Fruit fly (Drosophila melanogaster) whole organism, embryonic: ENCODE data around the gene CG13124.
A peak's percentile ranks its signal among the peaks of the same experiment; 100 is the strongest.

Experiments
- Awh ChIP-seq: fragments of 200-800 bp; sonication (Bioruptor generic); IDR thresholded peaks from 2 replicates; pipeline ENCODE4, ENCODE4 v1.3.6; 2022; ENCODE audit warnings: missing biosample characterization, missing genetic modification characterization
- BtbVII ChIP-seq: fragments of 200-800 bp; sonication (Bioruptor generic); optimal IDR thresholded peaks from 3 replicates; lab custom pipeline; 2017; ENCODE audit warnings: missing biosample characterization, mild to moderate bottlenecking, missing genetic modification characterization
- CG10209 ChIP-seq: fragments of 200-800 bp; sonication (Bioruptor generic); optimal IDR thresholded peaks from 3 replicates; lab custom pipeline; 2017; ENCODE audit warnings: missing biosample characterization, mild to moderate bottlenecking, missing genetic modification characterization, missing genetic modification reagents
- CG11723 ChIP-seq: fragments of 200-800 bp; sonication (Bioruptor generic); optimal IDR thresholded peaks from 2 replicates; lab custom pipeline; 2017; ENCODE audit warnings: missing biosample characterization, mild to moderate bottlenecking, missing genetic modification characterization
- CG1233 ChIP-seq: fragments of 200-800 bp; sonication (Bioruptor generic); optimal IDR thresholded peaks from 4 replicates; lab custom pipeline; 2018; ENCODE audit warnings: missing biosample characterization, mild to moderate bottlenecking, missing genetic modification characterization
- CG2129 ChIP-seq: fragments of 200-800 bp; sonication (Bioruptor generic); IDR thresholded peaks from 2 replicates; pipeline ENCODE4 v1.3.6; 2022; ENCODE audit warnings: missing biosample characterization, missing genetic modification characterization; ENCODE audit not compliant: partially characterized antibody
- CG2678 ChIP-seq: fragments of 200-800 bp; sonication (Bioruptor generic); optimal IDR thresholded peaks from 3 replicates; lab custom pipeline; 2019; ENCODE audit warnings: missing biosample characterization, mild to moderate bottlenecking, missing genetic modification characterization, moderate library complexity
- CG2889 ChIP-seq: fragments of 200-800 bp; sonication (Bioruptor generic); IDR thresholded peaks from 3 replicates; pipeline ENCODE4 v1.3.6; 2022; ENCODE audit warnings: missing biosample characterization, missing genetic modification characterization
- CG30403 ChIP-seq: fragments of 200-800 bp; sonication (Bioruptor generic); optimal IDR thresholded peaks from 3 replicates; lab custom pipeline; 2016; ENCODE audit warnings: missing biosample characterization, missing genetic modification characterization
- CG31224 ChIP-seq: fragments of 200-800 bp; sonication (Bioruptor generic); IDR thresholded peaks from 2 replicates; pipeline ENCODE4 v1.3.6; 2022; ENCODE audit warnings: missing biosample characterization, missing genetic modification characterization
- CG3726 ChIP-seq: fragments of 200-800 bp; sonication (Bioruptor generic); IDR thresholded peaks from 3 replicates; pipeline ENCODE4, ENCODE4 v1.3.6; 2022; ENCODE audit warnings: missing biosample characterization, missing genetic modification characterization
- CG3847 ChIP-seq: fragments of 200-800 bp; sonication (Bioruptor generic); IDR thresholded peaks from 2 replicates; pipeline ENCODE4 v1.3.6; 2022; ENCODE audit warnings: missing biosample characterization, missing genetic modification characterization
- CG4424 ChIP-seq: fragments of 200-800 bp; sonication (Bioruptor generic); optimal IDR thresholded peaks from 3 replicates; lab custom pipeline; 2016; ENCODE audit warnings: missing biosample characterization, missing genetic modification characterization
- CG6854 ChIP-seq: fragments of 200-800 bp; sonication (Bioruptor generic); optimal IDR thresholded peaks from 3 replicates; lab custom pipeline; 2017; ENCODE audit warnings: missing biosample characterization, mild to moderate bottlenecking, missing genetic modification characterization
- CG8359 ChIP-seq: fragments of 200-800 bp; sonication (Bioruptor generic); optimal IDR thresholded peaks from 2 replicates; lab custom pipeline; 2017; ENCODE audit warnings: missing biosample characterization, mild to moderate bottlenecking, missing genetic modification characterization, borderline replicate concordance
- CG8765 ChIP-seq: fragments of 200-800 bp; sonication (Bioruptor generic); IDR thresholded peaks from 2 replicates; pipeline ENCODE4 v1.3.6; 2022; ENCODE audit warnings: missing biosample characterization, missing genetic modification characterization
- CG8924 ChIP-seq: fragments of 200-800 bp; optimal IDR thresholded peaks from 3 replicates; lab custom pipeline; 2019; ENCODE audit warnings: missing biosample characterization, mild to moderate bottlenecking, missing genetic modification characterization, moderate library complexity
- CG9797 ChIP-seq: fragments of 200-800 bp; sonication (Bioruptor generic); optimal IDR thresholded peaks from 3 replicates; lab custom pipeline; 2018; ENCODE audit warnings: missing biosample characterization, mild to moderate bottlenecking, missing genetic modification characterization
- CHES-1-like ChIP-seq: fragments of 200-800 bp; sonication (Bioruptor generic); optimal IDR thresholded peaks from 2 replicates; lab custom pipeline; 2016; ENCODE audit warnings: missing biosample characterization, missing genetic modification characterization
- GATAe ChIP-seq: fragments of 200-800 bp; sonication (Bioruptor generic); conservative IDR thresholded peaks from 2 replicates; pipeline ENCODE4 v1.3.6; 2022; ENCODE audit warnings: missing biosample characterization, missing genetic modification characterization
- Hsf ChIP-seq: fragments of 200-800 bp; sonication (Bioruptor generic); optimal IDR thresholded peaks from 3 replicates; lab custom pipeline; 2016; ENCODE audit warnings: missing biosample characterization, missing genetic modification characterization
- Lhr ChIP-seq: fragments of 200-800 bp; sonication (Bioruptor generic); optimal IDR thresholded peaks from 3 replicates; lab custom pipeline; 2017; ENCODE audit warnings: mild to moderate bottlenecking, missing biosample characterization, missing genetic modification reagents, missing genetic modification characterization
- Lpt ChIP-seq: fragments of >200 bp; optimal IDR thresholded peaks from 2 replicates; lab custom pipeline; 2018; ENCODE audit warnings: missing biosample characterization, missing genetic modification characterization
- Mrtf ChIP-seq: fragments of 200-800 bp; sonication (Bioruptor generic); IDR thresholded peaks from 3 replicates; pipeline ENCODE4 v1.3.6; 2022; ENCODE audit warnings: missing biosample characterization, missing genetic modification characterization
- Nf-YA ChIP-seq: fragments of 200-800 bp; sonication (Bioruptor generic); IDR thresholded peaks from 2 replicates; pipeline ENCODE4 v1.3.6; 2022; ENCODE audit warnings: missing biosample characterization, missing genetic modification characterization
- Oli ChIP-seq: fragments of 200-800 bp; sonication (Bioruptor generic); optimal IDR thresholded peaks from 2 replicates; lab custom pipeline; 2018; ENCODE audit warnings: missing biosample characterization, mild to moderate bottlenecking, missing genetic modification characterization, moderate library complexity
- PHDP ChIP-seq: fragments of 200-800 bp; sonication (Bioruptor generic); optimal IDR thresholded peaks from 3 replicates; lab custom pipeline; 2018; ENCODE audit warnings: missing biosample characterization, mild to moderate bottlenecking, missing genetic modification characterization, moderate library complexity
- Scr ChIP-seq: fragments of 200-800 bp; sonication (Bioruptor generic); IDR thresholded peaks from 2 replicates; pipeline ENCODE4 v1.3.6; 2022; ENCODE audit warnings: missing biosample characterization, missing genetic modification characterization; ENCODE audit not compliant: partially characterized antibody
- Stat92E ChIP-seq, 3 experiments: fragments of >200 bp in 2 of 3; fragments of 200-800 bp in 1 of 3; sonication (Bioruptor generic) in 1 of 3; optimal IDR thresholded peaks; 2 replicates each; lab custom pipeline; 2017 to 2019; ENCODE audit warnings: missing biosample characterization in 3 of 3, missing genetic modification characterization in 3 of 3, mild to moderate bottlenecking in 1 of 3, moderate library complexity in 1 of 3
- ase ChIP-seq: fragments of 200-800 bp; sonication (Bioruptor generic); IDR thresholded peaks from 3 replicates; pipeline ENCODE4 v1.3.6; 2022; ENCODE audit warnings: missing biosample characterization, missing genetic modification characterization
- bigmax ChIP-seq: fragments of 200-800 bp; sonication (Bioruptor generic); optimal IDR thresholded peaks from 2 replicates; lab custom pipeline; 2018; ENCODE audit warnings: missing biosample characterization, mild to moderate bottlenecking, missing genetic modification characterization
- cg ChIP-seq: fragments of 200-800 bp; sonication (Bioruptor generic); optimal IDR thresholded peaks from 3 replicates; lab custom pipeline; 2019; ENCODE audit warnings: missing biosample characterization, mild to moderate bottlenecking, missing genetic modification characterization, moderate library complexity
- dan ChIP-seq: fragments of 200-800 bp; sonication (Bioruptor generic); IDR thresholded peaks from 2 replicates; pipeline ENCODE4 v1.3.6; 2022; ENCODE audit warnings: missing biosample characterization, missing genetic modification characterization
- dm ChIP-seq: fragments of 200-800 bp; sonication (Bioruptor generic); optimal IDR thresholded peaks from 3 replicates; lab custom pipeline; 2016; ENCODE audit warnings: missing biosample characterization, missing genetic modification characterization
- dpn ChIP-seq, 2 experiments: fragments of 200-800 bp; sonication (Bioruptor generic); optimal IDR thresholded peaks; 3 replicates each; lab custom pipeline; 2016; ENCODE audit warnings: missing biosample characterization in 2 of 2, missing genetic modification characterization in 2 of 2
- fru ChIP-seq: fragments of >200 bp; optimal IDR thresholded peaks from 2 replicates; lab custom pipeline; 2017
- gcm ChIP-seq: fragments of 200-800 bp; sonication (Bioruptor generic); optimal IDR thresholded peaks from 2 replicates; lab custom pipeline; 2019; ENCODE audit warnings: missing biosample characterization, mild to moderate bottlenecking, missing genetic modification characterization, moderate library complexity
- hbn ChIP-seq: fragments of 200-800 bp; sonication (Bioruptor generic); IDR thresholded peaks from 2 replicates; pipeline ENCODE4 v1.3.6; 2022; ENCODE audit warnings: missing biosample characterization, missing genetic modification characterization; ENCODE audit not compliant: partially characterized antibody
- her ChIP-seq: fragments of 200-800 bp; sonication (Bioruptor generic); optimal IDR thresholded peaks from 2 replicates; lab custom pipeline; 2016; ENCODE audit warnings: missing biosample characterization, missing genetic modification characterization
- hth ChIP-seq: fragments of >200 bp; optimal IDR thresholded peaks from 2 replicates; lab custom pipeline; 2017; ENCODE audit warnings: inconsistent platforms
- lbe ChIP-seq: fragments of 200-800 bp; sonication (Bioruptor generic); optimal IDR thresholded peaks from 2 replicates; lab custom pipeline; 2016; ENCODE audit warnings: missing biosample characterization, mild to moderate bottlenecking, missing genetic modification characterization
- odd ChIP-seq: fragments of 200-800 bp; sonication (Bioruptor generic); optimal IDR thresholded peaks from 2 replicates; lab custom pipeline; 2017; ENCODE audit warnings: missing biosample characterization, mild to moderate bottlenecking, missing genetic modification characterization
- otp ChIP-seq: fragments of 200-800 bp; sonication (Bioruptor generic); IDR thresholded peaks from 3 replicates; pipeline ENCODE4, ENCODE4 v1.3.6; 2022; ENCODE audit warnings: missing biosample characterization, missing genetic modification characterization
- peb ChIP-seq: fragments of 200-800 bp; sonication (Bioruptor generic); IDR thresholded peaks from 2 replicates; pipeline ENCODE4 v1.3.6; 2022; ENCODE audit warnings: missing biosample characterization, missing genetic modification characterization
- rib ChIP-seq: fragments of 200-800 bp; sonication (Bioruptor generic); IDR thresholded peaks from 2 replicates; pipeline ENCODE4 v1.3.6; 2022; ENCODE audit warnings: missing biosample characterization, missing genetic modification characterization
- row ChIP-seq: fragments of 200-800 bp; sonication (Bioruptor generic); IDR thresholded peaks from 3 replicates; pipeline ENCODE4 v1.3.6; 2022; ENCODE audit warnings: missing biosample characterization, missing genetic modification characterization
- shn ChIP-seq: fragments of 200-800 bp; sonication (Bioruptor generic); optimal IDR thresholded peaks from 3 replicates; lab custom pipeline; 2016; ENCODE audit warnings: missing biosample characterization, missing genetic modification characterization
- tin ChIP-seq: fragments of 200-800 bp; sonication (Bioruptor generic); optimal IDR thresholded peaks from 3 replicates; lab custom pipeline; 2016; ENCODE audit warnings: missing biosample characterization, missing genetic modification characterization
- toy ChIP-seq: fragments of 200-800 bp; sonication (Bioruptor generic); IDR thresholded peaks from 2 replicates; pipeline ENCODE4 v1.3.6; 2022; ENCODE audit warnings: missing biosample characterization, missing genetic modification characterization

Gene CG13124

DNA sequence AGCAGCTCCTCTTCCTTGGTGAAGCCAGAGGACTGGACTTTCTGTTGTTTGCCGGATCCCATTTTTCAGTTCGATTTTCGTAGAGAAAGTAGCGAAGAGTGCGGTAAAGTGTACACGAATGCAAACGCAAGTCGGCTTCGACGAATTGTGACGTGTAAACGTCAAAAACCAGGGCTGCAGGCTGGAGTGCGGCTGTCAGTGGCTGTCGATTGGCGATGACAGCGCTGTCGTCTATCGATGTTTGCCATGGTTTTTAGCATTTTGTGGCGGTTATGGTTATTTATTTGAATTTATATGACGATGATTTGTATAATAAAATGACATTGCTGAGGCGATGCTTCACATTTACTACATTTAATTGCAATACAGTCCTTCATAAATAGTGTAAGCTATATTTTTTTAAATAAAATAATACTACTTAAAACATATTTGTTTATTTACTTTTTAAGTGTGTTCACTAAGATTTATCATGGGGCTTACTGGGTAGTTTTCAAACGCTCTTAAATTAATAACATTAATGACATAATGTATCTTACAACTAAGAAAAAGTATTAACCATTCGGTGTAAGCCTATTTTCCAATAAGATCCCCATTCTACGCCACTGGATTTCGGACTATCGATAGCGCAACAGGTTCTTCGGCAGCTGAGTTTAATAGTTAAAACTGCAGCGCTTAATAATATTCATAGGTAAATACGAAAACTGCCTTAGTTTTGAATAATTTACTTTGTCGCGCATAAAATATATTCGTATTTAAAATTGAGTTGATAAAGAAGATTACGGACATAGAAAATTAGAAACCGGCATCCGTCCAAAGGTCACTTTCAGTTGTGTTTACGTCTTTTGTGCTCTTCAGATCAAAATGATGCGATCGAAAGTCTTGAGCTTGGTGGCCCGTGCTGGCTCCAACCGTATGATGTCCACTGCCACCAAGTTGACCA, 9.9 kb upstream of the CG13124 start, which contains the start of the genes CG5885 and CG4598 (continued):
- TF ChIP-seq odd, result peak; percentile 56
- no peak for TF ChIP-seq CG31224 (GFP tag; lab: Robert Waterston, UW)
- peak; percentile 44 for TF ChIP-seq Lhr (GFP tag; lab: Kevin White, UChicago)
- TF ChIP-seq CG2678, result peak; percentile 76
- TF ChIP-seq PHDP, result peak; percentile 65
- peak; percentile 21 for TF ChIP-seq CG11723 (GFP tag; lab: Kevin White, UChicago)
- no peak for TF ChIP-seq CG8359 (GFP tag; lab: Kevin White, UChicago)
- TF ChIP-seq row (GFP tag; lab: Robert Waterston, UW), result peak; percentile 81
- 0 out of 3 replicates have a peak, but pooled peaks have one; percentile 45 for TF ChIP-seq CG3726
- no peak for TF ChIP-seq GATAe (GFP tag; lab: Robert Waterston, UW)
- TF ChIP-seq Lpt (GFP tag; lab: Kevin White, UChicago), result no peak
- TF ChIP-seq fru, result no peak
- TF ChIP-seq CG2889 (GFP tag; lab: Robert Waterston, UW), result 0 out of 3 replicates have a peak, but pooled peaks have one; percentile 28
- TF ChIP-seq gcm (GFP tag; lab: Kevin White, UChicago), result peak; percentile 38
- TF ChIP-seq dan (GFP tag; lab: Robert Waterston, UW), result no peak
- no peak for TF ChIP-seq CHES-1-like (GFP tag; lab: Kevin White, UChicago)
- TF ChIP-seq CG6854 (GFP tag; lab: Kevin White, UChicago), result peak; percentile 35
- peak; percentile 53 for TF ChIP-seq lbe
- TF ChIP-seq CG4424 (GFP tag; lab: Kevin White, UChicago), result peak; percentile 63
- TF ChIP-seq tin, result peak; percentile 48
- no peak for TF ChIP-seq toy (GFP tag; lab: Robert Waterston, UW)
- peak; percentile 65; the same call in 2 of the 3 replicates for TF ChIP-seq Mrtf
- peak; percentile 68 for TF ChIP-seq hbn (GFP tag; lab: Robert Waterston, UW)
- peak; percentile 42; the same call in 2 of the 3 replicates for TF ChIP-seq otp (GFP tag; lab: Robert Waterston, UW)
- TF ChIP-seq dm (GFP tag; lab: Kevin White, UChicago), result no peak
- TF ChIP-seq Nf-YA (GFP tag; lab: Robert Waterston, UW), result no peak
- TF ChIP-seq hth (lab: Kevin White, UChicago), result no peak
- peak; percentile 66 for TF ChIP-seq CG10209 (GFP tag; lab: Kevin White, UChicago)
- TF ChIP-seq CG3847 (GFP tag; lab: Robert Waterston, UW), result peak; percentile 59
- TF ChIP-seq BtbVII (GFP tag; lab: Kevin White, UChicago), result peak; percentile 52
- TF ChIP-seq CG9797 (GFP tag; lab: Kevin White, UChicago), result peak; percentile 47
- TF ChIP-seq shn, result peak; percentile 9
- no peak; the same call in 1 of the 2 replicates for TF ChIP-seq CG8765 (GFP tag; lab: Robert Waterston, UW)
- peak; percentile 71 for TF ChIP-seq CG8924 (tag; lab: Kevin White, UChicago)
- TF ChIP-seq her (GFP tag; lab: Kevin White, UChicago), result no peak
- TF ChIP-seq Scr, result peak; percentile 75
- peak; percentile 38 to 74 for TF ChIP-seq dpn (GFP tag; optimal IDR thresholded peaks at IDR 0.05; lab: Kevin White, UChicago)
- no peak for TF ChIP-seq bigmax (GFP tag; lab: Kevin White, UChicago)
- TF ChIP-seq CG1233, result peak; percentile 0
- 0 out of 2 replicates have a peak, but pooled peaks have one; percentile 37 for TF ChIP-seq CG2129
- TF ChIP-seq rib, result 0 out of 2 replicates have a peak, but pooled peaks have one; percentile 34
- peak; percentile 62 for TF ChIP-seq Oli (tag; lab: Kevin White, UChicago)
- peak; percentile 77 for TF ChIP-seq CG30403 (GFP tag; lab: Kevin White, UChicago)
- peak; percentile 38 for TF ChIP-seq Hsf (GFP tag; lab: Kevin White, UChicago)
- TF ChIP-seq ase (GFP tag; lab: Robert Waterston, UW), result peak; percentile 44; the same call in 1 of the 3 replicates
- TF ChIP-seq Stat92E (GFP tag; optimal IDR thresholded peaks at IDR 0.05; lab: Kevin White, UChicago), result peak in 1 of 3 experiments; percentile 52
- TF ChIP-seq cg (GFP tag; lab: Kevin White, UChicago), result no peak
- peak; percentile 78 for TF ChIP-seq Awh (GFP tag; lab: Robert Waterston, UW)
- TF ChIP-seq peb (GFP tag; lab: Robert Waterston, UW), result no peak
